Worm (Caenorhabditis elegans) whole organism, L4/young adult: ENCODE results near the gene Y37A1A.3.

Source experiments
- W03F9.2 ChIP-seq: fragments of 150-350 bp; optimal IDR thresholded peaks from 2 replicates; lab custom pipeline; 2014; ENCODE audit warnings: missing biosample characterization, missing genetic modification characterization
- him-1 ChIP-seq: sonication (generic microtip); optimal IDR thresholded peaks from 2 replicates; lab custom pipeline; 2016; ENCODE audit warnings: missing genotype, missing genetic modification reagents, missing genetic modification characterization, missing compliant biosample characterization

DNA sequence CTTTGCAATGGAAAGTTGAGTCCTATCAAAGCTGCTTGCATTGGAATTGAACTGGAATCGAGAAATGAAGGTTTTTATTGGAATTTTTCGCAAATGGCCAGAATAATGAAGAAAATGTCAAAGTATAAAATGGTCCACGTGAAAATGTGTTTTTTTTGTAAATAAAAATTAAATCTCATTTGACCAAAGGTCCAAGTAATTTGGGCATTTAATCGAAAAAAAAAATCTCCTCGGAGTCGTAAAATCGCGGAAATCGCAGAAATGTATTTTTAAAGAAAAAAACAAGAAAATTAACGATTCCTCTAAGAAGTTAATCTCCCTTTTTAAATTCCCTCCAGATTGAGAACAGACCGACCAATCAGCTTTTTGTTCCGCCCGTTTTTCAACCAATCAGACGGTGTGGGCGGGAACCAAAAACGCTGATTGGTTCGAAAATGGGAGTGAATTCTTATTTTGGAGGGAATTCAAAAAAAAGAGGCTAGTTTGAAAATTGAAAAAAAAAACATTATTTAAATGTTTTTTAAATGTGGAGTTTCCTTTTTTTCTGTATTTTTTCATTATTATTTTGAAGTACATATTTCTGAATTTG lies 26.0 kb downstream of the Y37A1A.3 start, which contains the start of gene prdh-1:
- no peak for TF ChIP-seq W03F9.2 (tag; lab: Kevin White, UChicago)
- no peak for TF ChIP-seq him-1
